Worm (Caenorhabditis elegans) whole organism, L1 larva: ENCODE measurements around the gene F54E2.5.

Experiments
- aly-2 ChIP-seq: fragments of 150-350 bp; optimal IDR thresholded peaks from 2 replicates; lab custom pipeline; 2014; ENCODE audit warnings: missing biosample characterization, missing genetic modification characterization
- fkh-10 ChIP-seq: sonication (generic microtip); optimal IDR thresholded peaks from 2 replicates; lab custom pipeline; 2017; ENCODE audit warnings: missing biosample characterization, missing genetic modification reagents, missing genetic modification characterization
- fos-1 ChIP-seq: fragments of 150-350 bp; optimal IDR thresholded peaks from 2 replicates; lab custom pipeline; 2014; ENCODE audit warnings: missing biosample characterization, missing genetic modification characterization
- ztf-11 ChIP-seq, 2 experiments: sonication (generic microtip); optimal IDR thresholded peaks; 2 replicates each; lab custom pipeline; 2016 to 2017; ENCODE audit warnings: missing genetic modification characterization in 2 of 2, missing biosample characterization in 1 of 2, missing compliant biosample characterization in 1 of 2

- TF ChIP-seq fos-1 (no peak), ztf-11 (tag; optimal IDR thresholded peaks at IDR 0.05; lab: Kevin White, UChicago) (no peak), fkh-10 (GFP tag; lab: Kevin White, UChicago) (no peak), aly-2 (tag; lab: Kevin White, UChicago) (no peak)
Observed at ce11 chrV:2803258-2803657, 12.6 kb downstream of the F54E2.5 start.
